Fruit fly (Drosophila melanogaster): Measurements from ENCODE around the gene nur.

The nur gene

DNA sequence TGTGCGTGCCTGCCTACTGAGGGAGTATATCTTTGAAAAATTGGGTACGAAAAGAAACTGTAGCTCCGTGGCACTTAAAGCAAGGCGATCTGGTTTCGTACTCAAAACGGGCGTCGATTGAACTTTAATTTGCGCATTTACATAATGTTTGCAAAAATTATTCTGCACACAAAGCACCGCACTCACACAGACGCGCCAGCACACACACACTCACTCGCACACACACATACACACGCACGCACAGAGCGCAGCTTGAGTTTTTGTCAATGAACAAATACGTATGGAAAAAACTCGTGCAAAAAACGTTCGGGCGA is 43.8 kb downstream of the nur start (continued):
- TF ChIP-seq Dbx (GFP tag; IDR thresholded peaks at IDR 0.05) (no peak), dimm (GFP tag; IDR thresholded peaks at IDR 0.05) (no peak), Taf1 (GFP tag; IDR thresholded peaks at IDR 0.05) (no peak), Gsc (GFP tag; IDR thresholded peaks at IDR 0.05) (no peak), CG6175 (GFP tag; IDR thresholded peaks at IDR 0.05) (no peak), CG7357 (GFP tag; IDR thresholded peaks at IDR 0.05) (no peak), Nf-YC (tag; optimal IDR thresholded peaks at IDR 0.05) (no peak), pan (optimal IDR thresholded peaks at IDR 0.05) (no peak), pan (GFP tag; optimal IDR thresholded peaks at IDR 0.05 in 1 of 2, IDR thresholded peaks at IDR 0.05 in 1 of 2) (no peak), dm (GFP tag; optimal IDR thresholded peaks at IDR 0.05) (no peak), CG10431 (GFP tag; optimal IDR thresholded peaks at IDR 0.05) (no peak), amos (GFP tag; IDR thresholded peaks at IDR 0.05; ENCODE audit: partially characterized antibody) (no peak), HmgZ (tag; optimal IDR thresholded peaks at IDR 0.05) (no peak), H15 (GFP tag; IDR thresholded peaks at IDR 0.05) (0 out of 3 replicates have a peak, but pooled peaks have one; percentile 19), unc-4 (GFP tag; IDR thresholded peaks at IDR 0.05; ENCODE audit: partially characterized antibody) (peak; percentile 26; the same call in 1 of the 2 replicates), CG31224 (GFP tag; IDR thresholded peaks at IDR 0.05) (no peak), mld (GFP tag; IDR thresholded peaks at IDR 0.05; ENCODE audit: partially characterized antibody) (0 out of 3 replicates have a peak, but pooled peaks have one; percentile 48), wek (GFP tag; optimal IDR thresholded peaks at IDR 0.05) (peak; percentile 13), Dfd (GFP tag; optimal IDR thresholded peaks at IDR 0.05) (peak in 1 of 2 experiments; percentile 26), ci (GFP tag; IDR thresholded peaks at IDR 0.05) (peak; percentile 58; the same call in 2 of the 3 replicates), phol (tag; optimal IDR thresholded peaks at IDR 0.05) (no peak), trh (GFP tag; optimal IDR thresholded peaks at IDR 0.05) (no peak), CG2199 (GFP tag; IDR thresholded peaks at IDR 0.05) (0 out of 3 replicates have a peak, but pooled peaks have one; percentile 22), ind (GFP tag; optimal IDR thresholded peaks at IDR 0.05) (no peak), Jarid2 (GFP tag; optimal IDR thresholded peaks at IDR 0.05) (peak; percentile 81), CG13287 (GFP tag; IDR thresholded peaks at IDR 0.05; ENCODE audit: partially characterized antibody) (peak; percentile 15; the same call in 1 of the 2 replicates), CG17912 (GFP tag; optimal IDR thresholded peaks at IDR 0.05) (no peak), rib (GFP tag; IDR thresholded peaks at IDR 0.05) (peak; percentile 92), cas (GFP tag; IDR thresholded peaks at IDR 0.05) (no peak), chm (GFP tag; IDR thresholded peaks at IDR 0.05) (peak; percentile 25; the same call in 1 of the 2 replicates), B-H2 (GFP tag; optimal IDR thresholded peaks at IDR 0.05) (no peak), ken (GFP tag; IDR thresholded peaks at IDR 0.05) (no peak), gro (GFP tag; optimal IDR thresholded peaks at IDR 0.05) (no peak), p53 (GFP tag; optimal IDR thresholded peaks at IDR 0.05) (no peak), ap (GFP tag; IDR thresholded peaks at IDR 0.05) (no peak), cg (GFP tag; optimal IDR thresholded peaks at IDR 0.05) (peak; percentile 69), HLH4C (GFP tag; IDR thresholded peaks at IDR 0.05; ENCODE audit: partially characterized antibody) (0 out of 3 replicates have a peak, but pooled peaks have one; percentile 6), lilli (GFP tag; optimal IDR thresholded peaks at IDR 0.05) (no peak), Dll (GFP tag; IDR thresholded peaks at IDR 0.05; ENCODE audit: partially characterized antibody) (no peak), sna (GFP tag; IDR thresholded peaks at IDR 0.05; ENCODE audit: partially characterized antibody) (no peak), pnt (GFP tag; optimal IDR thresholded peaks at IDR 0.05) (no peak), mam (GFP tag; optimal IDR thresholded peaks at IDR 0.05) (no peak), dan (GFP tag; IDR thresholded peaks at IDR 0.05) (no peak), CG4424 (GFP tag; optimal IDR thresholded peaks at IDR 0.05) (no peak), Spps (tag; optimal IDR thresholded peaks at IDR 0.05) (no peak), CG10979 (tag; optimal IDR thresholded peaks at IDR 0.05) (no peak), abd-A (tag; optimal IDR thresholded peaks at IDR 0.05) (no peak), CHES-1-like (GFP tag; optimal IDR thresholded peaks at IDR 0.05) (no peak), CG13775 (GFP tag; optimal IDR thresholded peaks at IDR 0.05) (no peak), CG14965 (GFP tag; optimal IDR thresholded peaks at IDR 0.05; ENCODE audit: borderline replicate concordance) (no peak), org-1 (GFP tag; optimal IDR thresholded peaks at IDR 0.05) (no peak), sob (GFP tag; IDR thresholded peaks at IDR 0.05) (no peak; the same call in 1 of the 2 replicates)
